Worm (Caenorhabditis elegans): ENCODE results near the gene F47B8.10.

- TF ChIP-seq tab-1 (GFP tag; IDR thresholded peaks at IDR 0.05) (no peak), klf-2 (GFP tag; conservative IDR thresholded peaks at IDR 0.05) (no peak), med-1 (GFP tag; optimal IDR thresholded peaks at IDR 0.05; ENCODE audit: insufficient read depth) (no peak), ref-1 (GFP tag; conservative IDR thresholded peaks at IDR 0.05) (no peak), flt-1 (GFP tag; IDR thresholded peaks at IDR 0.05) (no peak)
These were observed 21.5 kb upstream of the F47B8.10 start, which contains the start of gene F47B8.14 for ce11 chrV:14320246-14320645.

Data from whole organism, midembryonic.